Worm (Caenorhabditis elegans) whole organism, young adult: ENCODE measurements around the gene Y41G9A.5.

Experiments
- B0261.1 ChIP-seq: sonication (generic microtip); optimal IDR thresholded peaks from 2 replicates; lab custom pipeline; 2016; ENCODE audit warnings: mild to moderate bottlenecking, missing genetic modification characterization, moderate library complexity, missing compliant biosample characterization
- C06A6.2 ChIP-seq: fragments of 200-800 bp; sonication (Bioruptor generic); conservative IDR thresholded peaks from 2 replicates; pipeline ENCODE4 v1.3.6; 2022; ENCODE audit warnings: missing genetic modification characterization, missing compliant biosample characterization
- C17E4.6 ChIP-seq: fragments of 200-800 bp; sonication (Bioruptor generic); IDR thresholded peaks from 2 replicates; pipeline ENCODE4 v1.3.6; 2022; ENCODE audit warnings: missing genetic modification reagents, missing genetic modification characterization, missing compliant biosample characterization
- F10E7.11 ChIP-seq: sonication (generic microtip); optimal IDR thresholded peaks from 2 replicates; lab custom pipeline; 2017; ENCODE audit warnings: mild to moderate bottlenecking, missing genetic modification characterization, moderate library complexity, missing compliant biosample characterization
- F22D6.2 ChIP-seq: sonication (generic microtip); optimal IDR thresholded peaks from 2 replicates; lab custom pipeline; 2016; ENCODE audit warnings: mild to moderate bottlenecking, missing genetic modification characterization, missing compliant biosample characterization
- F23B12.7 ChIP-seq: sonication (generic microtip); optimal IDR thresholded peaks from 2 replicates; lab custom pipeline; 2017; ENCODE audit warnings: missing genetic modification characterization, mild to moderate bottlenecking, missing compliant biosample characterization, antibody characterized with exemption, moderate library complexity; ENCODE audit not compliant: insufficient read depth
- F37B4.10 ChIP-seq: fragments of 200-800 bp; sonication (Bioruptor generic); IDR thresholded peaks from 2 replicates; pipeline ENCODE4 v1.3.6; 2022; ENCODE audit warnings: missing genetic modification characterization, missing compliant biosample characterization
- F57A8.1 ChIP-seq: fragments of 200-800 bp; sonication (Bioruptor generic); optimal IDR thresholded peaks from 2 replicates; lab custom pipeline; 2018; ENCODE audit warnings: mild to moderate bottlenecking, missing genetic modification characterization, moderate library complexity, missing compliant biosample characterization
- T07F8.4 ChIP-seq: sonication (generic microtip); optimal IDR thresholded peaks from 2 replicates; lab custom pipeline; 2016; ENCODE audit warnings: mild to moderate bottlenecking, missing genetic modification characterization, moderate library complexity, missing compliant biosample characterization
- Y53F4B.3 ChIP-seq: fragments of 200-800 bp; sonication (Bioruptor generic); IDR thresholded peaks from 2 replicates; pipeline ENCODE4 v1.3.6; 2022; ENCODE audit warnings: missing genetic modification reagents, missing genetic modification characterization, missing compliant biosample characterization
- Y79H2A.3 ChIP-seq: fragments of 200-800 bp; sonication (Bioruptor generic); conservative IDR thresholded peaks from 2 replicates; pipeline ENCODE4 v1.3.6; 2022; ENCODE audit warnings: missing genetic modification reagents, missing genetic modification characterization, missing compliant biosample characterization
- ZK185.1 ChIP-seq: sonication (generic microtip); optimal IDR thresholded peaks from 2 replicates; lab custom pipeline; 2016; ENCODE audit warnings: mild to moderate bottlenecking, missing genetic modification characterization, missing compliant biosample characterization; ENCODE audit not compliant: poor library complexity, severe bottlenecking
- aptf-2 ChIP-seq: fragments of 200-800 bp; sonication (Bioruptor generic); conservative IDR thresholded peaks from 2 replicates; pipeline ENCODE4 v1.3.6; 2022; ENCODE audit warnings: missing genetic modification reagents, missing genetic modification characterization, missing compliant biosample characterization
- atf-7 ChIP-seq: sonication (generic microtip); optimal IDR thresholded peaks from 2 replicates; lab custom pipeline; 2017; ENCODE audit warnings: mild to moderate bottlenecking, missing genetic modification characterization, missing compliant biosample characterization
- attf-6 ChIP-seq: fragments of 200-800 bp; sonication (Bioruptor generic); IDR thresholded peaks from 2 replicates; pipeline ENCODE4 v1.3.6; 2022; ENCODE audit warnings: missing genetic modification reagents, missing genetic modification characterization, missing compliant biosample characterization
- ceh-58 ChIP-seq: fragments of 200-800 bp; sonication (Bioruptor generic); IDR thresholded peaks from 2 replicates; pipeline ENCODE4 v1.3.6; 2022; ENCODE audit warnings: missing genetic modification characterization, missing compliant biosample characterization
- die-1 ChIP-seq: sonication (generic microtip); optimal IDR thresholded peaks from 2 replicates; lab custom pipeline; 2016; ENCODE audit warnings: missing genotype, mild to moderate bottlenecking, missing genetic modification characterization, missing compliant biosample characterization
- dox-1 ChIP-seq: fragments of 200-800 bp; sonication (Bioruptor generic); IDR thresholded peaks from 2 replicates; pipeline ENCODE4 v1.3.6; 2022; ENCODE audit warnings: missing genetic modification reagents, missing genetic modification characterization, missing compliant biosample characterization
- dpff-1 ChIP-seq: sonication (generic microtip); optimal IDR thresholded peaks from 2 replicates; lab custom pipeline; 2017; ENCODE audit warnings: mild to moderate bottlenecking, missing genetic modification characterization, missing compliant biosample characterization
- gei-17 ChIP-seq: fragments of 200-800 bp; sonication (Bioruptor generic); optimal IDR thresholded peaks from 2 replicates; lab custom pipeline; 2018; ENCODE audit warnings: mild to moderate bottlenecking, missing genetic modification characterization, missing compliant biosample characterization
- him-1 ChIP-seq: sonication (generic microtip); optimal IDR thresholded peaks from 2 replicates; lab custom pipeline; 2016; ENCODE audit warnings: missing genotype, missing genetic modification reagents, missing genetic modification characterization, missing compliant biosample characterization
- hlh-12 ChIP-seq: sonication (generic microtip); optimal IDR thresholded peaks from 2 replicates; lab custom pipeline; 2016; ENCODE audit warnings: missing genetic modification characterization, missing compliant biosample characterization
- hlh-26 ChIP-seq: fragments of 200-800 bp; sonication (Bioruptor generic); conservative IDR thresholded peaks from 2 replicates; pipeline ENCODE4 v1.3.6; 2022; ENCODE audit warnings: missing genetic modification reagents, missing genetic modification characterization, missing compliant biosample characterization
- hmg-20 ChIP-seq: fragments of 200-800 bp; sonication (Bioruptor generic); IDR thresholded peaks from 2 replicates; pipeline ENCODE4 v1.3.6; 2022; ENCODE audit warnings: missing genetic modification reagents, missing genetic modification characterization, missing compliant biosample characterization
- hrde-1 ChIP-seq: sonication (generic microtip); optimal IDR thresholded peaks from 2 replicates; lab custom pipeline; 2016; ENCODE audit warnings: missing genetic modification characterization, mild to moderate bottlenecking, missing compliant biosample characterization, moderate library complexity, missing genotype, missing genetic modification reagents, borderline replicate concordance
- let-607 ChIP-seq, 2 experiments: fragments of 200-800 bp in 1 of 2; sonication (Bioruptor generic) in 1 of 2; sonication (generic microtip) in 1 of 2; optimal IDR thresholded peaks; 2 replicates each; lab custom pipeline; 2016 to 2018; ENCODE audit warnings: mild to moderate bottlenecking in 2 of 2, missing compliant biosample characterization in 2 of 2, missing genetic modification characterization in 2 of 2, moderate library complexity in 2 of 2, missing genotype in 1 of 2
- lin-26 ChIP-seq: fragments of 200-800 bp; sonication (Bioruptor generic); IDR thresholded peaks from 2 replicates; pipeline ENCODE4 v1.3.6; 2022; ENCODE audit warnings: missing genetic modification reagents, missing genetic modification characterization, missing compliant biosample characterization
- madf-6 ChIP-seq: fragments of 200-800 bp; sonication (Bioruptor generic); IDR thresholded peaks from 2 replicates; pipeline ENCODE4 v1.3.6; 2022; ENCODE audit warnings: missing genetic modification reagents, missing genetic modification characterization, missing compliant biosample characterization
- mes-4 ChIP-seq: sonication (generic microtip); optimal IDR thresholded peaks from 2 replicates; lab custom pipeline; 2016; ENCODE audit warnings: missing genotype, missing genetic modification characterization, missing compliant biosample characterization
- mxl-1 ChIP-seq: sonication (generic microtip); optimal IDR thresholded peaks from 2 replicates; lab custom pipeline; 2016; ENCODE audit warnings: missing genetic modification characterization, missing compliant biosample characterization
- nhr-80 ChIP-seq: sonication (generic microtip); optimal IDR thresholded peaks from 2 replicates; lab custom pipeline; 2016; ENCODE audit warnings: missing genetic modification characterization, missing compliant biosample characterization
- nhr-90 ChIP-seq: sonication (generic microtip); optimal IDR thresholded peaks from 2 replicates; lab custom pipeline; 2016; ENCODE audit warnings: missing genotype, mild to moderate bottlenecking, missing genetic modification characterization, missing compliant biosample characterization
- pha-4 ChIP-seq: fragments of 150-350 bp; sonication (generic microtip); optimal IDR thresholded peaks from 2 replicates; lab custom pipeline; 2014; ENCODE audit warnings: missing biosample characterization, missing genetic modification reagents, missing genetic modification characterization
- rec-8 ChIP-seq, 2 experiments: sonication (generic microtip); optimal IDR thresholded peaks; 2 replicates each; lab custom pipeline; 2016; ENCODE audit warnings: mild to moderate bottlenecking in 2 of 2, missing genetic modification characterization in 2 of 2, missing genetic modification reagents in 2 of 2, missing genotype in 2 of 2, missing biosample characterization in 1 of 2, missing compliant biosample characterization in 1 of 2, moderate library complexity in 1 of 2
- rpc-1 ChIP-seq, 2 experiments: fragments of 150-350 bp in 1 of 2; sonication (generic microtip) in 1 of 2; optimal IDR thresholded peaks; 2 replicates each; lab custom pipeline; 2014 to 2018; ENCODE audit warnings: missing biosample characterization in 1 of 2, missing genetic modification characterization in 1 of 2, missing genetic modification reagents in 1 of 2, missing genotype in 1 of 2
- sdz-38 ChIP-seq: sonication (generic microtip); optimal IDR thresholded peaks from 2 replicates; lab custom pipeline; 2016; ENCODE audit warnings: missing genotype, missing genetic modification characterization, missing compliant biosample characterization
- snpc-1.1 ChIP-seq: sonication (generic microtip); optimal IDR thresholded peaks from 2 replicates; lab custom pipeline; 2017; ENCODE audit warnings: missing genetic modification characterization, mild to moderate bottlenecking, missing compliant biosample characterization, antibody characterized with exemption, moderate library complexity, missing genotype, missing genetic modification reagents; ENCODE audit not compliant: insufficient read depth
- snpc-3.4 ChIP-seq: sonication (generic microtip); optimal IDR thresholded peaks from 2 replicates; lab custom pipeline; 2017; ENCODE audit warnings: missing genetic modification characterization, mild to moderate bottlenecking, missing compliant biosample characterization, antibody characterized with exemption, moderate library complexity, missing genotype, missing genetic modification reagents
- snpc-4 ChIP-seq, 5 experiments: fragments of 150-350 bp in 1 of 5; sonication (generic microtip) in 4 of 5; optimal IDR thresholded peaks; 2 replicates each; lab custom pipeline; 2014 to 2018; ENCODE audit warnings: missing genetic modification characterization in 5 of 5, missing biosample characterization in 3 of 5, antibody characterized with exemption in 2 of 5, mild to moderate bottlenecking in 2 of 5, missing compliant biosample characterization in 2 of 5, missing genotype in 2 of 5, moderate library complexity in 2 of 5, missing genetic modification reagents in 1 of 5
- somi-1 ChIP-seq: fragments of 200-800 bp; sonication (Bioruptor generic); optimal IDR thresholded peaks from 2 replicates; lab custom pipeline; 2018; ENCODE audit warnings: mild to moderate bottlenecking, missing genetic modification characterization, missing compliant biosample characterization
- sptf-2 ChIP-seq: fragments of 200-800 bp; sonication (Bioruptor generic); optimal IDR thresholded peaks from 2 replicates; lab custom pipeline; 2018; ENCODE audit warnings: mild to moderate bottlenecking, missing genetic modification characterization, missing compliant biosample characterization
- xnd-1 ChIP-seq: sonication (generic microtip); optimal IDR thresholded peaks from 2 replicates; lab custom pipeline; 2016; ENCODE audit warnings: missing genotype, missing genetic modification reagents, missing genetic modification characterization, missing compliant biosample characterization
- zfh-2 ChIP-seq: fragments of 200-800 bp; sonication (Bioruptor generic); conservative IDR thresholded peaks from 2 replicates; pipeline ENCODE4 v1.3.6; 2022; ENCODE audit warnings: missing genetic modification reagents, missing genetic modification characterization, missing compliant biosample characterization
- ztf-18 ChIP-seq: sonication (generic microtip); optimal IDR thresholded peaks from 2 replicates; lab custom pipeline; 2016; ENCODE audit warnings: missing genotype, mild to moderate bottlenecking, missing genetic modification characterization, missing compliant biosample characterization
- ztf-22 ChIP-seq: fragments of 200-800 bp; sonication (Bioruptor generic); optimal IDR thresholded peaks from 2 replicates; lab custom pipeline; 2018; ENCODE audit warnings: mild to moderate bottlenecking, missing genetic modification characterization, moderate library complexity, missing compliant biosample characterization
- ztf-25 ChIP-seq: fragments of 200-800 bp; sonication (Bioruptor generic); IDR thresholded peaks from 2 replicates; pipeline ENCODE4 v1.3.6; 2022; ENCODE audit warnings: missing genetic modification reagents, missing genetic modification characterization, missing compliant biosample characterization

Gene Y41G9A.5

ce11 chrX:2996976-2997399 is 50.5 kb downstream of the Y41G9A.5 start (continued):
- no peak for TF ChIP-seq zfh-2 (GFP tag; lab: Robert Waterston, UW)
- TF ChIP-seq gei-17: peak; percentile 97
- TF ChIP-seq hrde-1 (tag; lab: Kevin White, UChicago): peak; percentile 39
- TF ChIP-seq atf-7: peak; percentile 97
- TF ChIP-seq ceh-58 (GFP tag; lab: Robert Waterston, UW): 0 out of 2 replicates have a peak, but pooled peaks have one; percentile 75
- peak; percentile 98 for TF ChIP-seq dox-1 (GFP tag; lab: Robert Waterston, UW)
- peak; percentile 70 for TF ChIP-seq ztf-18 (tag; lab: Kevin White, UChicago)
- TF ChIP-seq ztf-22 (GFP tag; lab: Kevin White, UChicago): peak; percentile 75
- TF ChIP-seq somi-1 (GFP tag; lab: Kevin White, UChicago): peak; percentile 98
- no peak for TF ChIP-seq xnd-1 (tag; lab: Kevin White, UChicago)
- TF ChIP-seq let-607 (tag; optimal IDR thresholded peaks at IDR 0.05; lab: Kevin White, UChicago): peak; percentile 71 to 92
- peak; percentile 35 for TF ChIP-seq rpc-1 (optimal IDR thresholded peaks at IDR 0.05; lab: Kevin White, UChicago)
- TF ChIP-seq rpc-1 (tag; optimal IDR thresholded peaks at IDR 0.05; lab: Kevin White, UChicago): no peak
- no peak for TF ChIP-seq hlh-26 (GFP tag; lab: Robert Waterston, UW)
- peak; percentile 84 for TF ChIP-seq lin-26 (GFP tag; lab: Robert Waterston, UW)
- no peak for TF ChIP-seq mes-4 (tag; lab: Kevin White, UChicago)
- TF ChIP-seq F22D6.2: peak; percentile 94
- peak; percentile 92 for TF ChIP-seq T07F8.4 (tag; lab: Kevin White, UChicago)
- TF ChIP-seq hlh-12 (tag; lab: Kevin White, UChicago): no peak
- peak; percentile 55 for TF ChIP-seq die-1
- peak; percentile 34 for TF ChIP-seq snpc-1.1
- peak; percentile 96 for TF ChIP-seq C06A6.2
- TF ChIP-seq Y79H2A.3 (GFP tag; lab: Robert Waterston, UW): no peak
- TF ChIP-seq sptf-2 (GFP tag; lab: Kevin White, UChicago): peak; percentile 56
- no peak for TF ChIP-seq mxl-1 (tag; lab: Kevin White, UChicago)
- TF ChIP-seq dpff-1 (tag; lab: Kevin White, UChicago): peak; percentile 89
- no peak for TF ChIP-seq ztf-25
- TF ChIP-seq ZK185.1: peak; percentile 99
- no peak for TF ChIP-seq madf-6 (GFP tag; lab: Robert Waterston, UW)
- TF ChIP-seq F10E7.11 (tag; lab: Kevin White, UChicago): peak; percentile 90
- peak; percentile 46 for TF ChIP-seq pha-4
- TF ChIP-seq snpc-4 (GFP tag; optimal IDR thresholded peaks at IDR 0.05; lab: Kevin White, UChicago): peak; percentile 59
- TF ChIP-seq snpc-4 (tag; optimal IDR thresholded peaks at IDR 0.05; lab: Kevin White, UChicago): peak in 3 of 4 experiments; percentile 75 to 88 (median 82)
- TF ChIP-seq snpc-3.4: peak; percentile 65
- TF ChIP-seq attf-6 (GFP tag; lab: Robert Waterston, UW): no peak
- TF ChIP-seq F57A8.1: peak; percentile 65
- TF ChIP-seq F37B4.10 (GFP tag; lab: Robert Waterston, UW): peak; percentile 90; the same call in 1 of the 2 replicates
- peak; percentile 82; the same call in 1 of the 2 replicates for TF ChIP-seq C17E4.6 (GFP tag; lab: Robert Waterston, UW)
- TF ChIP-seq sdz-38 (tag; lab: Kevin White, UChicago): no peak
- peak; percentile 96 for TF ChIP-seq F23B12.7
- peak; percentile 97 for TF ChIP-seq hmg-20 (GFP tag; lab: Robert Waterston, UW)
- TF ChIP-seq Y53F4B.3 (GFP tag; lab: Robert Waterston, UW): no peak
- TF ChIP-seq rec-8 (tag; optimal IDR thresholded peaks at IDR 0.05; lab: Kevin White, UChicago): no peak
- peak; percentile 90 for TF ChIP-seq nhr-80 (tag; lab: Kevin White, UChicago)
- peak; percentile 57 for TF ChIP-seq B0261.1 (tag; lab: Kevin White, UChicago)
- peak; percentile 84 for TF ChIP-seq nhr-90 (tag; lab: Kevin White, UChicago)
- no peak for TF ChIP-seq aptf-2 (GFP tag; lab: Robert Waterston, UW)
- TF ChIP-seq him-1: peak; percentile 10
